Worm (Caenorhabditis elegans): ENCODE results near the gene C43D7.7.

DNA sequence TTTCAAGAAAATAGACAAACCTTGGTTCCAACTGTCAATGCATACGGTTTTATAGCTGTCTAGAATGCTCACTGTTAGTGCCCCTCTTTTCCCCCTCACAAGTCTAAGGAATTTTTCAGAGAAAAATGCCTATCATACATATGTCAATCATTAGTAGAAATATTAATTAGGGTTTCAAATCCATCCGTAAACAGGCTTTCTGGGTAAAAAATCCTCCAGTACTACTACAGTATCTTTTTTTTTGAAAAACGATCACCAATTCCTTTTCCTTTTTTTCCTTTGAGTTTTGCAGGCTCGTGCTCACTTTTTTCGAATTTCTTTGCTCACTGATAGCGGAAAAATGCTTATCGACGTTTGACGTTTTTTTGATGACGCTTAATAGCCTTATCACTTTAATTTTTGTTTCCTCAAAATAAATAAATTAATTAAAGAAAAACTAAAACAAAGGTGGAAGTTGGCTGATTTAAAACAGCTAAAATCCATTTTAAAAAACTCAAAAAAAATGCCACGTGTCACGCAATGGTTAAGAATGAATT is at the start of gene C43D7.7:
- TF ChIP-seq W03F9.2 (tag; optimal IDR thresholded peaks at IDR 0.05): no peak
- TF ChIP-seq him-1 (tag; optimal IDR thresholded peaks at IDR 0.05): no peak
- no peak for TF ChIP-seq dao-5 (tag; optimal IDR thresholded peaks at IDR 0.05)
